Worm (Caenorhabditis elegans) whole organism, L4 larva: ENCODE data around the gene fbxa-55.

Experiments used
- nhr-237 ChIP-seq: sonication (generic microtip); optimal IDR thresholded peaks from 2 replicates; lab custom pipeline; 2017; ENCODE audit warnings: missing biosample characterization, missing genetic modification characterization
- skn-1 ChIP-seq: fragments of 150-350 bp; optimal IDR thresholded peaks from 2 replicates; lab custom pipeline; 2014; ENCODE audit warnings: missing biosample characterization, missing genetic modification characterization
- ztf-11 ChIP-seq: fragments of 150-350 bp; optimal IDR thresholded peaks from 2 replicates; lab custom pipeline; 2014; ENCODE audit warnings: missing biosample characterization, missing genetic modification characterization

DNA sequence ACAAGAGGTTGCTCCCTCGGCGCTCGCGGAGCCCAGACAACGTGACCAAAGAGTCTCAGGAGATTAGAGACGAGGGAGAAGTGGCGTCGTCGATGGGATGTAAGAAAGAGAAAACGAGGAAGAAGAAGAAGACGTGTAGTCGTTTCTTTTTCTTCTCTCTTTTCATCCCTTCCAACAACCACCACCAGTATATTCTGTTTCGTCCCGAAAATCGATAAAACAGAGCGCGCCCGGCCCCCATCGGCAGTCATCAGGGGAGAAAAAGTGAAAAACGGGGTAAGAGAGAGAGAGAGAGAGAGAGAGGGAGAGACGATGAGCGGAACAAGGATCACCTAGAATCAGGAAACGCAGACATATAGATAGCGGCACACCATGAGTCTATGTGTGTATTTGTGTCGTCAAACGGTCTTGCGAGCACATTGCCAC lies 48.0 kb downstream of the fbxa-55 start:
- TF ChIP-seq nhr-237 (tag; lab: Kevin White, UChicago) = no peak
- no peak for TF ChIP-seq skn-1 (tag; lab: Kevin White, UChicago)
- no peak for TF ChIP-seq ztf-11 (tag; lab: Kevin White, UChicago)
